Worm (Caenorhabditis elegans) whole organism, young adult: ENCODE results near the gene edg-1.

ENCODE experiments used
- B0035.1 ChIP-seq: sonication (generic microtip); optimal IDR thresholded peaks from 2 replicates; lab custom pipeline; 2016; ENCODE audit warnings: missing genetic modification characterization, mild to moderate bottlenecking, missing compliant biosample characterization, missing genotype, missing genetic modification reagents
- F23B12.7 ChIP-seq: sonication (generic microtip); optimal IDR thresholded peaks from 2 replicates; lab custom pipeline; 2017; ENCODE audit warnings: missing genetic modification characterization, mild to moderate bottlenecking, missing compliant biosample characterization, antibody characterized with exemption, moderate library complexity; ENCODE audit not compliant: insufficient read depth
- akir-1 ChIP-seq: fragments of 200-800 bp; sonication (Bioruptor generic); optimal IDR thresholded peaks from 2 replicates; lab custom pipeline; 2018; ENCODE audit warnings: mild to moderate bottlenecking, missing genetic modification characterization, moderate library complexity, missing compliant biosample characterization
- cebp-2 ChIP-seq: fragments of 200-800 bp; sonication (Bioruptor generic); IDR thresholded peaks from 2 replicates; pipeline ENCODE4 v1.3.6; 2022; ENCODE audit warnings: missing genetic modification characterization, missing compliant biosample characterization
- nhr-27 ChIP-seq: fragments of 200-800 bp; sonication (Bioruptor generic); optimal IDR thresholded peaks from 2 replicates; lab custom pipeline; 2018; ENCODE audit warnings: mild to moderate bottlenecking, missing genetic modification characterization, moderate library complexity, missing compliant biosample characterization

DNA sequence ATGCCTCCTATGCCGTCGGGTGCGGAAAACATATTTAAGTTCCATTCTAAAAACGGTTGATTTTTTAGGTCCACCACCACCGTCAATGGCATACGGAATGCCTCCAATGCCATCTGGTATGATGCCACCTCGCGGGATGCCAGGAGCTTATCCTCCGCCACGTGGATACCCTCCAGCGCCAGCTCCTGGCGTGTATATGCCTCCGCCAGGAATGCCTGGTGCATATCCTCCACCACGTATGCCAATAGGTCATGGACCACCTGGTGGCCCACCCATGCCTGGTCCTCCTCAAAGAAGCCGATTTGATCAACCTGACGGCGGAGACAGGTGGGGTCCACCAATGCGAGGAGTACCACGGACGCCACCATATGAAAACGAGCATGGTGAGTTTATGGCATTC is 9.1 kb upstream of the edg-1 start:
- TF ChIP-seq nhr-27 (tag; lab: Kevin White, UChicago) (no peak), B0035.1 (tag; lab: Kevin White, UChicago) (no peak), F23B12.7 (tag; lab: Kevin White, UChicago) (no peak), cebp-2 (GFP tag; lab: Robert Waterston, UW) (no peak), akir-1 (GFP tag; lab: Kevin White, UChicago) (no peak)
